Fruit fly (Drosophila melanogaster) Kc167 (cell line): ENCODE data around the gene pix.

ENCODE experiments used
- Myc ChIP-seq: fragments of >200 bp; optimal IDR thresholded peaks from 2 replicates; lab custom pipeline; 2017; ENCODE audit warnings: missing external identifiers
- Sin3A ChIP-seq: fragments of >200 bp; optimal IDR thresholded peaks from 2 replicates; lab custom pipeline; 2018; ENCODE audit warnings: missing external identifiers
- h ChIP-seq: fragments of >200 bp; optimal IDR thresholded peaks from 3 replicates; lab custom pipeline; 2018; ENCODE audit warnings: missing external identifiers
- insv ChIP-seq: fragments of >200 bp; optimal IDR thresholded peaks from 3 replicates; lab custom pipeline; 2018; ENCODE audit warnings: missing external identifiers
- psq ChIP-seq: fragments of >200 bp; optimal IDR thresholded peaks from 2 replicates; lab custom pipeline; 2017; ENCODE audit warnings: missing external identifiers
- ttk ChIP-seq: sonication (Bioruptor generic); optimal IDR thresholded peaks from 2 replicates; lab custom pipeline; 2017; ENCODE audit warnings: missing external identifiers

The pix gene

DNA sequence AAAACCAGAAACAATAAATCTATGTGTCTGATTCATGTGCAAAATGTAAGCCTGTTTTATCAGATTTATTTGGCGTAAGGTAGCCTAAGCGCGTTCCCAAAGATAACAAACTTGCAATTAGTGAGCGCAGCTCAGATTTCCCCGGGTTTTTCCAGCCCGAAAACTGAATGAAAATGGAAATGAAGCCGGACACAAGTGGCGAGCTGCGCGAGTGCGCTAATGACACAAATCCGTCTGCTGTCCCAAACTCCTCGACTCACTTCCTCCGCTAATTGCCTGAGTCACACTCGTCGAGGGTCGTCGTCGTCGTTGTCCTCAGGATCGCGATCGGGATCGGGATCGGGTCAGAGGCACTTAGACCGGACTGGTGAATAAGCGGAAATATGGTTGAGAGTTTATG, 28.0 kb upstream of the pix start:
- no peak for TF ChIP-seq psq
- no peak for TF ChIP-seq ttk
- TF ChIP-seq h (lab: Kevin White, UChicago): no peak
- TF ChIP-seq Myc (lab: Kevin White, UChicago): no peak
- TF ChIP-seq Sin3A: no peak
- no peak for TF ChIP-seq insv

- TF ChIP-seq Sin3A (no peak), Myc (lab: Kevin White, UChicago) (no peak), h (lab: Kevin White, UChicago) (no peak), ttk (no peak), psq (no peak), insv (no peak)
Observed at dm6 chr3L:8997686-8998239, 23.2 kb upstream of the pix start, which contains the start of the genes smg and CG5087. Gene smg (minus strand): TSS chr3L:8997989. Gene CG5087 (plus strand): TSS chr3L:8998184.

dm6 chr3L:8996899-8997685, 22.5 kb upstream of the pix start:
- no peak for TF ChIP-seq ttk
- TF ChIP-seq insv: no peak
- TF ChIP-seq Sin3A: no peak
- no peak for TF ChIP-seq psq

- TF ChIP-seq psq: no peak
- no peak for TF ChIP-seq ttk
- no peak for TF ChIP-seq h (lab: Kevin White, UChicago)
- no peak for TF ChIP-seq insv
- no peak for TF ChIP-seq Sin3A
- TF ChIP-seq Myc (lab: Kevin White, UChicago): no peak
Observed at dm6 chr3L:8996173-8996767, 21.7 kb upstream of the pix start.

DNA sequence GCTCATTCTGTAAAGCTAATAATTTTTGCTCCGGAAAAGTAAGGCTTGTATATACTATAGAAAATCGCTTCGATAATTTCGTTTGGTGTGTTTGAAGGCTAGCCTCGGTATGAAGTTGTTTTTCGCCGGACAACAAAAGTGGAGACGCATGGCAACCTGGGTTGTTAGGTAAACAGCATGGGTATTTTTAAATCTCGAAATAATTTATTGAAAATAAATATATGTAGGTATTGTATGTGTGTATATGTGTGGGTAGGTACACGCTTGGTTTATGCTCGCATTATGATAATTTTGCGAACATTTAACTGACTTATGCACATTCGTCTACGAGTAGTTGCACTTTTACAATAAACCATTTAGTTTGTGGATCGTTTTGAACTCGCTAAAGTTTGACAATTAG, 15.6 kb upstream of the pix start, which contains the start of gene CG5280:
Gene CG5280, minus strand, starts transcription at position 101 of the 400 bp plus-strand sequence.
- TF ChIP-seq Myc (lab: Kevin White, UChicago): no peak
- no peak for TF ChIP-seq psq
- no peak for TF ChIP-seq ttk
- no peak for TF ChIP-seq Sin3A
- no peak for TF ChIP-seq insv
- no peak for TF ChIP-seq h (lab: Kevin White, UChicago)

DNA sequence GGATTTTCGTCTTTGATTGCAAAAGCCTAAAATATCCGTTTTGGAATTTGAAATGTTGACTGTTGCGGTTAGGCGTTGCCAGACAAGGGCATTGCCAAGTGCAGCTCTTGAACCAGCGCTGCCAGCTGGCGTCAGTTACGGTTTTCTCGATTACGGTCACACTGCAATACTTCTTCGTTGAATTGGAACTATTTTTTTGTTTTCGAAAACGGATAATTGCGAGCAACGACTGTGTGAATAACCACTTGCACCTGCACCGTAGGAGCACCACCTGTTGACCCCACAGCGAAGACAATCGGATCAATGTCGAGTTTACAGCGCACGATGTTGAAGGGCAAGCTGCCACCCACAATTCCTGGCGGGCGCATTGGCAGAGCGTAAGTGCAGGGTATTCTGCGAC, 12.0 kb upstream of the pix start, which contains the start of gene CG5068:
Gene CG5068, plus strand, starts transcription at position 129 of the 400 bp plus-strand sequence.
- TF ChIP-seq h (lab: Kevin White, UChicago) (no peak), Myc (lab: Kevin White, UChicago) (no peak), ttk (no peak), insv (no peak), psq (no peak), Sin3A (no peak)

DNA sequence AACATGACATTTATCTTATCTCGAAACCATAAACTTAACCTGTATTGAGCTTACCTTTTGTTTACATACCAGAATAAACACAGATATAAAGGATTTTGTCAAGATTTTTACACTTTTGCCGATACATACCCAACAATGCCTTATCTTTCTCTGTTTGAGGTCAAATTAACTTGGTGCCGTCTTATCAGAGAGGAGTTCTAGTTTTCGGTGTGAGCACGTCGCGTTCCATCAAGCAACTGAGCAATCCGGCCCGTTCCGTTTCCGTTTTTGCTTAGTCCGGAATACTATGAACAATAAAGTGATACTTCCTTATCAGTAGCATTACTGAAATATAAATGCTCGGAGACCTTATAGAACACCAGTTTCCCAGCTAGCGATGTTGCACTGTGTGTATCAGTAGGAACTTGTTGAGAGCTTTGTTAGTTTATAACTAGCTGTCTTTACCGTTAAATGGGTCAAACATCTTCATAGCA, 11.3 kb upstream of the pix start, which contains the start of gene Galk:
Gene Galk, minus strand, starts transcription at position 244 of the 473 bp plus-strand sequence.
- TF ChIP-seq h (lab: Kevin White, UChicago) (no peak), Sin3A (no peak), ttk (no peak), psq (no peak), insv (no peak), Myc (lab: Kevin White, UChicago) (no peak)

dm6 chr3L:8985132-8985847, 10.7 kb upstream of the pix start:
- no peak for TF ChIP-seq insv
- no peak for TF ChIP-seq h (lab: Kevin White, UChicago)
- no peak for TF ChIP-seq ttk
- TF ChIP-seq psq: no peak
- no peak for TF ChIP-seq Myc (lab: Kevin White, UChicago)
- no peak for TF ChIP-seq Sin3A

- TF ChIP-seq Sin3A (no peak), psq (no peak), Myc (lab: Kevin White, UChicago) (no peak), insv (no peak), ttk (no peak), h (lab: Kevin White, UChicago) (no peak)
Observed at dm6 chr3L:8982044-8982443, 7.5 kb upstream of the pix start.

DNA sequence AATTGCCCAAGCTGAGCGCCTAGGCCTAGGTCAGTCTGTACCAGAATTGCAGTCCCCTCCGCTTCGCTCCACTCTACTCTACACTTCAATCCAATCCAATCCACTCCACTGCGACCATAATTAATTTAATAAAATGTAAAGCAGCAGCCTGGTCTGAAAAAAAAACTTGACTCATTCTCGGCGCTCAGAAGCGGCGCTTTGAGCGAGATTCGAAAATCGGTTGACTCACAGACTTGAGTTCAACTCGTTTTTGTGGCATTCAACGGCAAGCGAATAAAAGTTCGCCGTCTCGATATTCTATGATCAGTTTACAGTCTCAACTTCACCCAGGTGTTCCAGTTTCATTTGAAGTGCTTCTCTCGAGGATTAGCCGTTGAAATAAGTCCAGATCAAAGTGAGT, 6.9 kb upstream of the pix start, which contains the start of gene CG13314:
Gene CG13314, plus strand, starts transcription at position 301 of the 400 bp plus-strand sequence.
- TF ChIP-seq Sin3A: no peak
- no peak for TF ChIP-seq ttk
- no peak for TF ChIP-seq psq
- TF ChIP-seq Myc (lab: Kevin White, UChicago): no peak
- no peak for TF ChIP-seq h (lab: Kevin White, UChicago)
- TF ChIP-seq insv: no peak

dm6 chr3L:8979780-8980179, 5.2 kb upstream of the pix start, which contains the start of gene CG5644:
Gene CG5644 (minus strand): TSS chr3L:8979880.
- no peak for TF ChIP-seq ttk
- no peak for TF ChIP-seq Sin3A
- TF ChIP-seq h (lab: Kevin White, UChicago): no peak
- no peak for TF ChIP-seq Myc (lab: Kevin White, UChicago)
- no peak for TF ChIP-seq psq

DNA sequence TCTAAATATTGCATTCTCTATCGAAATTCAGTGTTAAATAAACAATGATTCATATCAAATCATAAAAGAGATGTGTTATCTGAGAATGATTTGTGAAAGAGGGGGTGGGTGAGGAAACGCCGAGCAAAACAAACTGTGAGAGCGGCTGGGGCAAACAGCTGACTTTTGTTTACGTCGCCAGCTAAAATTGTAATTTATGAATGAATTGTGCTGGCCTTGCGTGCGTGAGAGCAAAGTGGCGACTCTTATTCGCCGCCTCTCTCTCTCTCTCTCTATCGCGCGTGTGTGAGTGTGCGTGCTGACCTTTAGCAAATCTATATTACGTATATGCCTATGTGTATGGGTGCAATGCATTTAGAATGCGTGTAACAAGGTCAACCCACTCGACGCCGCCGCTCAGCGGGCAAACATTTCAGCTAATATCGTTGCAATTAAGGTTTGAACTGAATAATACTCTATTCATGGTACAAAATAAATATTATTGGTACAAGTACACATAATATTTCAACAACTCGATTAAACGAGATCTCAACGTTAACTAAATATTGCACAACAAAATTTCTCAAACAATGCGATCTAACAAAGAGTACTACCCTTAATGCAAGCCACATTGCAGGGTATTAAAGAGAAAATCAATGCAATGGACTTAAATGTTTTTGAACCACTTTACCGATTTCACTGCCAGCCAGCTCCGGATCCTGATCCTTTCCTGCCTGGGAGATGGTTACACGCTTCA, 4.3 kb upstream of the pix start:
- TF ChIP-seq insv: no peak
- no peak for TF ChIP-seq ttk
- no peak for TF ChIP-seq h (lab: Kevin White, UChicago)
- no peak for TF ChIP-seq Sin3A
- no peak for TF ChIP-seq psq
